Worm (Caenorhabditis elegans): ENCODE data around the gene Y40H4A.2.

Y40H4A.2 gene

ce11 chrV:14609643-14610042 lies 24.4 kb upstream of the Y40H4A.2 start, which contains the start of gene R11H6.4:
Gene R11H6.4, plus strand, starts transcription at chrV:14609943.
- TF ChIP-seq mec-3 (tag; optimal IDR thresholded peaks at IDR 0.05; ENCODE audit: borderline replicate concordance), result no peak
- TF ChIP-seq C38D4.7 (GFP tag; optimal IDR thresholded peaks at IDR 0.05), result no peak
- TF ChIP-seq gmeb-2 (tag; optimal IDR thresholded peaks at IDR 0.05), result no peak
- TF ChIP-seq pha-2 (tag; optimal IDR thresholded peaks at IDR 0.05), result no peak
- no peak for TF ChIP-seq fax-1 (tag; optimal IDR thresholded peaks at IDR 0.05)
- TF ChIP-seq K09A11.1 (tag; optimal IDR thresholded peaks at IDR 0.05; ENCODE audit: insufficient read depth), result no peak
- TF ChIP-seq lim-6 (tag; optimal IDR thresholded peaks at IDR 0.05), result no peak
- TF ChIP-seq ets-4 (tag; optimal IDR thresholded peaks at IDR 0.05), result no peak
- TF ChIP-seq ceh-30 (tag; optimal IDR thresholded peaks at IDR 0.05), result no peak
- TF ChIP-seq unc-3 (GFP tag; conservative IDR thresholded peaks at IDR 0.05), result no peak
- TF ChIP-seq unc-3 (tag; optimal IDR thresholded peaks at IDR 0.05), result no peak
- no peak for TF ChIP-seq C08G9.2 (tag; optimal IDR thresholded peaks at IDR 0.05)
- TF ChIP-seq nhr-11 (tag; optimal IDR thresholded peaks at IDR 0.05), result no peak
- no peak for TF ChIP-seq ceh-24 (tag; optimal IDR thresholded peaks at IDR 0.05)
- no peak for TF ChIP-seq hlh-30 (tag; optimal IDR thresholded peaks at IDR 0.05; ENCODE audit: insufficient read depth)
- TF ChIP-seq ttx-3 (tag; optimal IDR thresholded peaks at IDR 0.05), result no peak
- TF ChIP-seq Y22D7AL.16 (tag; optimal IDR thresholded peaks at IDR 0.05), result no peak
- TF ChIP-seq K02D7.2 (tag; optimal IDR thresholded peaks at IDR 0.05), result no peak
- no peak for TF ChIP-seq sdc-2 (tag; optimal IDR thresholded peaks at IDR 0.05)

ce11 chrV:14603755-14604154 lies 18.5 kb upstream of the Y40H4A.2 start:
- TF ChIP-seq ceh-48 (tag; optimal IDR thresholded peaks at IDR 0.05) (no peak), sdc-2 (tag; optimal IDR thresholded peaks at IDR 0.05) (no peak), elt-4 (tag; optimal IDR thresholded peaks at IDR 0.05) (no peak)

ce11 chrV:14599972-14600371 lies 14.7 kb upstream of the Y40H4A.2 start, which contains the start of gene glb-22:
Gene glb-22, plus strand, starts transcription at chrV:14600272.
- TF ChIP-seq nhr-11 (tag; optimal IDR thresholded peaks at IDR 0.05) (no peak), pqm-1 (tag; optimal IDR thresholded peaks at IDR 0.05) (no peak), ama-1 (optimal IDR thresholded peaks at IDR 0.05) (no peak), zip-5 (tag; optimal IDR thresholded peaks at IDR 0.05) (no peak), odd-2 (tag; optimal IDR thresholded peaks at IDR 0.05) (no peak), mec-3 (tag; optimal IDR thresholded peaks at IDR 0.05; ENCODE audit: borderline replicate concordance) (no peak)

- no peak for TF ChIP-seq unc-86 (tag; optimal IDR thresholded peaks at IDR 0.05)
- no peak for TF ChIP-seq Y22D7AL.16 (tag; optimal IDR thresholded peaks at IDR 0.05)
- TF ChIP-seq ttx-3 (tag; optimal IDR thresholded peaks at IDR 0.05), result no peak
- no peak for TF ChIP-seq fkh-6 (tag; optimal IDR thresholded peaks at IDR 0.05)
- TF ChIP-seq ceh-31 (tag; optimal IDR thresholded peaks at IDR 0.05), result no peak
- no peak for TF ChIP-seq hlh-6 (tag; optimal IDR thresholded peaks at IDR 0.05)
- no peak for TF ChIP-seq tbx-2 (tag; optimal IDR thresholded peaks at IDR 0.05)
- TF ChIP-seq pqm-1 (tag; optimal IDR thresholded peaks at IDR 0.05), result no peak
- TF ChIP-seq pat-9 (tag; optimal IDR thresholded peaks at IDR 0.05), result no peak
- TF ChIP-seq ceh-14 (tag; optimal IDR thresholded peaks at IDR 0.05), result no peak
- no peak for TF ChIP-seq syd-9 (tag; optimal IDR thresholded peaks at IDR 0.05)
- TF ChIP-seq unc-55 (GFP tag; optimal IDR thresholded peaks at IDR 0.05), result no peak
Observed at ce11 chrV:14597681-14598184, 12.5 kb upstream of the Y40H4A.2 start, which contains the start of gene R11H6.2. Gene R11H6.2, plus strand, starts transcription at chrV:14598006.

- TF ChIP-seq unc-86 (tag; optimal IDR thresholded peaks at IDR 0.05) (no peak), elt-2 (tag; optimal IDR thresholded peaks at IDR 0.05) (no peak), ztf-16 (tag; optimal IDR thresholded peaks at IDR 0.05) (no peak), ceh-14 (tag; optimal IDR thresholded peaks at IDR 0.05) (no peak), ceh-30 (tag; optimal IDR thresholded peaks at IDR 0.05) (no peak), C38D4.7 (GFP tag; optimal IDR thresholded peaks at IDR 0.05) (no peak), fkh-6 (tag; optimal IDR thresholded peaks at IDR 0.05) (no peak), C08G9.2 (tag; optimal IDR thresholded peaks at IDR 0.05) (no peak)
Observed at ce11 chrV:14597005-14597680, 11.9 kb upstream of the Y40H4A.2 start, which contains the start of gene pes-9. Gene pes-9, minus strand, starts transcription at chrV:14597034.

Data from whole organism, late embryonic.